Worm (Caenorhabditis elegans): ENCODE results near the gene dhs-5.

The dhs-5 gene

DNA sequence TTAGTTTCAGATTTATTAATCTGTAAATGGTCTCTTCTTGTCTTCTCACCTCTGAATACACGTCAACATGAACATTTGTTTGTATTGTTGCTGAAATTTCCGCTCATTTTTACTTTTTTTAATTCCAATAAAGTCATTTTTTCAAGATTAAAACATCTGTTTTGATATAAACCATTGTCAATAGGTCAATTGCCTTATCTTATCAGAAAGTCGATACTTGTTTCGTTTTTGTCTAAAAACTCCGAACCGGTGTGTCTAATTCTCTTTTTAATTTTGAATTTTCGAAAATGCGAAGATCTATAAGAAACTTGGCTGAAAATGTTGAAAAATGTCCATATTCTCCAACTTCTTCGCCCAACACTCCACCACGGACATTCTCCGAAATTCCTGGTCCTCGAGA, 50.1 kb downstream of the dhs-5 start, which contains the start of gene cyp-44A1:
Gene cyp-44A1 (plus strand): TSS at position 285 of the 400 bp plus-strand sequence.
- no peak for TF ChIP-seq W03F9.2 (tag; optimal IDR thresholded peaks at IDR 0.05)
- no peak for TF ChIP-seq dao-5 (tag; optimal IDR thresholded peaks at IDR 0.05)
- no peak for TF ChIP-seq him-1 (tag; optimal IDR thresholded peaks at IDR 0.05)
